Fruit fly (Drosophila melanogaster): ENCODE results near the gene CG42264.
A peak's percentile ranks its signal among the peaks of the same experiment; 100 is the strongest.

Gene CG42264

dm6 chrX:5737676-5738220 is 38.7 kb downstream of the CG42264 start, which contains the start of gene Snx27 (continued):
- TF ChIP-seq sna (GFP tag; IDR thresholded peaks at IDR 0.05; ENCODE audit: partially characterized antibody) = peak; percentile 99
- TF ChIP-seq CG17186 (GFP tag; optimal IDR thresholded peaks at IDR 0.05) = peak; percentile 88
- peak; percentile 84 for TF ChIP-seq Dbx (GFP tag; IDR thresholded peaks at IDR 0.05)
- TF ChIP-seq lmd (GFP tag; IDR thresholded peaks at IDR 0.05) = peak; percentile 35; the same call in 1 of the 2 replicates
- peak; percentile 100 for TF ChIP-seq her (GFP tag; optimal IDR thresholded peaks at IDR 0.05)
- TF ChIP-seq CG14667 (GFP tag; IDR thresholded peaks at IDR 0.05) = no peak
- TF ChIP-seq CG1792 (GFP tag; optimal IDR thresholded peaks at IDR 0.05) = peak; percentile 32
- TF ChIP-seq bsh (GFP tag; optimal IDR thresholded peaks at IDR 0.05) = peak; percentile 3 to 19
- peak; percentile 87 for TF ChIP-seq CG12659 (GFP tag; optimal IDR thresholded peaks at IDR 0.05)
- peak; percentile 1 for TF ChIP-seq CG18599 (GFP tag; optimal IDR thresholded peaks at IDR 0.05)
- no peak for TF ChIP-seq CG6683 (GFP tag; optimal IDR thresholded peaks at IDR 0.05)
- TF ChIP-seq CG31224 (GFP tag; IDR thresholded peaks at IDR 0.05) = 0 out of 2 replicates have a peak, but pooled peaks have one; percentile 19
- TF ChIP-seq ash1 (GFP tag; optimal IDR thresholded peaks at IDR 0.05) = no peak
- TF ChIP-seq Vsx1 (GFP tag; optimal IDR thresholded peaks at IDR 0.05) = peak; percentile 14
- TF ChIP-seq CG3995 (GFP tag; optimal IDR thresholded peaks at IDR 0.05) = peak; percentile 38
- TF ChIP-seq ewg (GFP tag; optimal IDR thresholded peaks at IDR 0.05) = peak; percentile 23
- peak in 1 of 3 experiments; percentile 65 for TF ChIP-seq Stat92E (GFP tag; optimal IDR thresholded peaks at IDR 0.05)
- TF ChIP-seq Eip74EF (GFP tag; optimal IDR thresholded peaks at IDR 0.05) = peak in 1 of 2 experiments; percentile 23
- no peak for TF ChIP-seq CG30431 (GFP tag; optimal IDR thresholded peaks at IDR 0.05)
- TF ChIP-seq nmo (GFP tag; optimal IDR thresholded peaks at IDR 0.05) = peak; percentile 65
- no peak for TF ChIP-seq lov (optimal IDR thresholded peaks at IDR 0.05)
- no peak for TF ChIP-seq lov (GFP tag; IDR thresholded peaks at IDR 0.05)
- TF ChIP-seq CG18476 (GFP tag; optimal IDR thresholded peaks at IDR 0.05) = no peak
- TF ChIP-seq maf-S (GFP tag; optimal IDR thresholded peaks at IDR 0.05) = peak; percentile 57
- TF ChIP-seq CG7745 (tag; optimal IDR thresholded peaks at IDR 0.05) = no peak
- TF ChIP-seq CG10565 (GFP tag; optimal IDR thresholded peaks at IDR 0.05) = no peak
- peak; percentile 54 for TF ChIP-seq Ptx1 (GFP tag; IDR thresholded peaks at IDR 0.05)
- peak; percentile 46 for TF ChIP-seq CG6854 (GFP tag; optimal IDR thresholded peaks at IDR 0.05)
- TF ChIP-seq HmgD (GFP tag; optimal IDR thresholded peaks at IDR 0.05) = peak; percentile 81
- TF ChIP-seq Blimp-1 (GFP tag; optimal IDR thresholded peaks at IDR 0.05) = peak; percentile 93
- no peak for TF ChIP-seq CG4360 (GFP tag; IDR thresholded peaks at IDR 0.05)
- no peak for TF ChIP-seq org-1 (GFP tag; optimal IDR thresholded peaks at IDR 0.05)
- TF ChIP-seq CG4707 (GFP tag; optimal IDR thresholded peaks at IDR 0.05) = peak; percentile 32
- peak; percentile 100 for TF ChIP-seq bbx (GFP tag; IDR thresholded peaks at IDR 0.05; ENCODE audit: partially characterized antibody)
- TF ChIP-seq repo (GFP tag; optimal IDR thresholded peaks at IDR 0.05) = peak; percentile 8
- peak; percentile 99 for TF ChIP-seq knrl (GFP tag; IDR thresholded peaks at IDR 0.05; ENCODE audit: partially characterized antibody)
- peak; percentile 42 for TF ChIP-seq caup (GFP tag; optimal IDR thresholded peaks at IDR 0.05; ENCODE audit: severe bottlenecking)
- TF ChIP-seq trem (tag; optimal IDR thresholded peaks at IDR 0.05) = peak; percentile 81
- TF ChIP-seq CG7372 (GFP tag; IDR thresholded peaks at IDR 0.05) = no peak
- TF ChIP-seq pb (GFP tag; optimal IDR thresholded peaks at IDR 0.05) = peak; percentile 33
- TF ChIP-seq crp (GFP tag; optimal IDR thresholded peaks at IDR 0.05) = peak; percentile 93 to 98
- TF ChIP-seq D19B (GFP tag; optimal IDR thresholded peaks at IDR 0.05) = no peak
- peak; percentile 34; the same call in 1 of the 2 replicates for TF ChIP-seq HLH3B (GFP tag; IDR thresholded peaks at IDR 0.05)
- TF ChIP-seq tll (GFP tag; optimal IDR thresholded peaks at IDR 0.05) = no peak
- no peak for TF ChIP-seq CG3407 (GFP tag; optimal IDR thresholded peaks at IDR 0.05)
- peak; percentile 31; the same call in 1 of the 2 replicates for TF ChIP-seq CG17328 (GFP tag; IDR thresholded peaks at IDR 0.05)
- TF ChIP-seq otp (GFP tag; IDR thresholded peaks at IDR 0.05) = peak; percentile 9; the same call in 1 of the 3 replicates
- TF ChIP-seq CG11398 (GFP tag; optimal IDR thresholded peaks at IDR 0.05) = no peak
